Worm (Caenorhabditis elegans) whole organism, early embryonic: ENCODE measurements around the gene C06E2.5.

Source experiments
- B0310.2 ChIP-seq: sonication (generic microtip); optimal IDR thresholded peaks from 2 replicates; lab custom pipeline; 2016; ENCODE audit warnings: mild to moderate bottlenecking, missing genetic modification characterization, missing compliant biosample characterization
- F13C5.2 ChIP-seq: sonication (generic microtip); optimal IDR thresholded peaks from 2 replicates; lab custom pipeline; 2017; ENCODE audit warnings: mild to moderate bottlenecking, missing genetic modification characterization, inconsistent platforms, missing compliant biosample characterization
- aly-1 ChIP-seq: sonication (generic microtip); optimal IDR thresholded peaks from 2 replicates; lab custom pipeline; 2016; ENCODE audit warnings: missing genetic modification characterization, missing compliant biosample characterization
- ama-1 ChIP-seq: fragments of 150-350 bp; optimal IDR thresholded peaks from 2 replicates; lab custom pipeline; 2014
- ceh-13 ChIP-seq: fragments of 200-800 bp; sonication (Bioruptor generic); optimal IDR thresholded peaks from 2 replicates; lab custom pipeline; 2018; ENCODE audit warnings: mild to moderate bottlenecking, missing genetic modification characterization, missing compliant biosample characterization
- ceh-36 ChIP-seq: sonication (generic microtip); optimal IDR thresholded peaks from 2 replicates; lab custom pipeline; 2016; ENCODE audit warnings: missing genetic modification characterization, inconsistent platforms, missing compliant biosample characterization
- ets-7 ChIP-seq: sonication (generic microtip); optimal IDR thresholded peaks from 2 replicates; lab custom pipeline; 2016; ENCODE audit warnings: missing genotype, missing genetic modification characterization, missing compliant biosample characterization
- flt-1 ChIP-seq: fragments of 200-800 bp; sonication (Bioruptor generic); IDR thresholded peaks from 2 replicates; pipeline ENCODE4 v1.3.6; 2022; ENCODE audit warnings: missing genetic modification characterization, missing compliant biosample characterization
- hmbx-1 ChIP-seq: sonication (generic microtip); optimal IDR thresholded peaks from 2 replicates; lab custom pipeline; 2016; ENCODE audit warnings: mild to moderate bottlenecking, missing genetic modification characterization, missing compliant biosample characterization
- hmg-4 ChIP-seq: fragments of 200-800 bp; sonication (Bioruptor generic); optimal IDR thresholded peaks from 2 replicates; lab custom pipeline; 2018; ENCODE audit warnings: mild to moderate bottlenecking, missing genetic modification characterization, missing compliant biosample characterization
- hnd-1 ChIP-seq: sonication (generic microtip); optimal IDR thresholded peaks from 2 replicates; lab custom pipeline; 2016; ENCODE audit warnings: missing genetic modification characterization, missing compliant biosample characterization
- pes-1 ChIP-seq: fragments of 200-800 bp; sonication (Bioruptor generic); IDR thresholded peaks from 2 replicates; pipeline ENCODE4 v1.3.6; 2022; ENCODE audit warnings: missing genetic modification reagents, missing genetic modification characterization, missing compliant biosample characterization
- scrt-1 ChIP-seq: fragments of 200-800 bp; sonication (Bioruptor generic); IDR thresholded peaks from 2 replicates; pipeline ENCODE4 v1.3.6; 2022; ENCODE audit warnings: missing genetic modification characterization, missing compliant biosample characterization
- sea-1 ChIP-seq: fragments of 200-800 bp; sonication (Bioruptor generic); conservative IDR thresholded peaks from 2 replicates; pipeline ENCODE4 v1.3.6; 2022; ENCODE audit warnings: missing genetic modification characterization, missing compliant biosample characterization
- tbx-11 ChIP-seq: fragments of 200-800 bp; sonication (Bioruptor generic); IDR thresholded peaks from 2 replicates; pipeline ENCODE4 v1.3.6; 2022; ENCODE audit warnings: missing genetic modification characterization, missing compliant biosample characterization
- tbx-37 ChIP-seq: fragments of 200-800 bp; sonication (Bioruptor generic); conservative IDR thresholded peaks from 2 replicates; pipeline ENCODE4 v1.3.6; 2022; ENCODE audit warnings: missing genetic modification reagents, missing genetic modification characterization, missing compliant biosample characterization
- tra-4 ChIP-seq: sonication (generic microtip); optimal IDR thresholded peaks from 2 replicates; lab custom pipeline; 2017; ENCODE audit warnings: missing genetic modification characterization, missing compliant biosample characterization

Gene C06E2.5

ce11 chrX:8859538-8859937, 1.8 kb upstream of the C06E2.5 start:
- TF ChIP-seq ceh-36 (tag; lab: Kevin White, UChicago) (no peak), flt-1 (GFP tag; lab: Robert Waterston, UW) (no peak), ets-7 (tag; lab: Kevin White, UChicago) (no peak), hmg-4 (GFP tag; lab: Kevin White, UChicago) (no peak), F13C5.2 (tag; lab: Kevin White, UChicago) (no peak), sea-1 (GFP tag; lab: Robert Waterston, UW) (no peak), pes-1 (GFP tag; lab: Robert Waterston, UW) (no peak), hmbx-1 (tag; lab: Kevin White, UChicago) (no peak), B0310.2 (no peak), tra-4 (tag; lab: Kevin White, UChicago) (no peak), scrt-1 (no peak), ama-1 (lab: Kevin White, UChicago) (no peak)

- no peak for TF ChIP-seq hmg-4 (GFP tag; lab: Kevin White, UChicago)
Measured at ce11 chrX:8854409-8854808, 3.3 kb downstream of the C06E2.5 start.

ce11 chrX:8853524-8853923, 4.2 kb downstream of the C06E2.5 start, which contains the start of gene sprp-4:
Gene sprp-4, minus strand, starts transcription at chrX:8853624.
- TF ChIP-seq tra-4 (tag; lab: Kevin White, UChicago): no peak
- no peak for TF ChIP-seq scrt-1
- no peak for TF ChIP-seq B0310.2
- no peak for TF ChIP-seq F13C5.2 (tag; lab: Kevin White, UChicago)
- no peak for TF ChIP-seq aly-1 (tag; lab: Kevin White, UChicago)
- TF ChIP-seq ets-7 (tag; lab: Kevin White, UChicago): no peak
- no peak for TF ChIP-seq pes-1 (GFP tag; lab: Robert Waterston, UW)
- TF ChIP-seq ceh-13 (GFP tag; lab: Kevin White, UChicago): no peak
- TF ChIP-seq hnd-1 (tag; lab: Kevin White, UChicago): no peak
- TF ChIP-seq ceh-36 (tag; lab: Kevin White, UChicago): no peak
- no peak for TF ChIP-seq hmbx-1 (tag; lab: Kevin White, UChicago)
- TF ChIP-seq flt-1 (GFP tag; lab: Robert Waterston, UW): no peak
- no peak for TF ChIP-seq sea-1 (GFP tag; lab: Robert Waterston, UW)
- no peak for TF ChIP-seq tbx-37 (GFP tag; lab: Robert Waterston, UW)
- TF ChIP-seq hmg-4 (GFP tag; lab: Kevin White, UChicago): no peak
- TF ChIP-seq ama-1 (lab: Kevin White, UChicago): no peak
- no peak for TF ChIP-seq tbx-11 (GFP tag; lab: Robert Waterston, UW)

- TF ChIP-seq sea-1 (GFP tag; lab: Robert Waterston, UW) (no peak), tra-4 (tag; lab: Kevin White, UChicago) (no peak), pes-1 (GFP tag; lab: Robert Waterston, UW) (no peak), hmbx-1 (tag; lab: Kevin White, UChicago) (no peak), flt-1 (GFP tag; lab: Robert Waterston, UW) (no peak), hmg-4 (GFP tag; lab: Kevin White, UChicago) (no peak), ceh-13 (GFP tag; lab: Kevin White, UChicago) (no peak), F13C5.2 (tag; lab: Kevin White, UChicago) (no peak), ceh-36 (tag; lab: Kevin White, UChicago) (no peak), aly-1 (tag; lab: Kevin White, UChicago) (no peak), B0310.2 (no peak), ama-1 (lab: Kevin White, UChicago) (no peak), tbx-37 (GFP tag; lab: Robert Waterston, UW) (no peak), hnd-1 (tag; lab: Kevin White, UChicago) (no peak), scrt-1 (no peak)
Measured at ce11 chrX:8846447-8847237, 11.1 kb downstream of the C06E2.5 start, which contains the start of gene C28G1.10. Gene C28G1.10, plus strand, starts transcription at chrX:8847122.

- TF ChIP-seq F13C5.2 (tag; lab: Kevin White, UChicago) (no peak), ceh-13 (GFP tag; lab: Kevin White, UChicago) (no peak)
Measured at ce11 chrX:8843988-8844387, 13.8 kb downstream of the C06E2.5 start, which contains the start of gene ubc-23. Gene ubc-23, plus strand, starts transcription at chrX:8844288.

- TF ChIP-seq F13C5.2 (tag; lab: Kevin White, UChicago): no peak
- no peak for TF ChIP-seq hnd-1 (tag; lab: Kevin White, UChicago)
- no peak for TF ChIP-seq tbx-37 (GFP tag; lab: Robert Waterston, UW)
- TF ChIP-seq flt-1 (GFP tag; lab: Robert Waterston, UW): no peak
- TF ChIP-seq ceh-13 (GFP tag; lab: Kevin White, UChicago): no peak
- no peak for TF ChIP-seq ama-1 (lab: Kevin White, UChicago)
- no peak for TF ChIP-seq scrt-1
- TF ChIP-seq tra-4 (tag; lab: Kevin White, UChicago): no peak
- no peak for TF ChIP-seq hmg-4 (GFP tag; lab: Kevin White, UChicago)
- TF ChIP-seq aly-1 (tag; lab: Kevin White, UChicago): no peak
Measured at ce11 chrX:8838176-8838575, 19.6 kb downstream of the C06E2.5 start.

ce11 chrX:8835887-8836348, 21.8 kb downstream of the C06E2.5 start, which contains the start of gene C28G1.2:
Gene C28G1.2, plus strand, starts transcription at chrX:8836016.
- TF ChIP-seq F13C5.2 (tag; lab: Kevin White, UChicago): peak; percentile 98
- TF ChIP-seq scrt-1: peak; percentile 99
- peak; percentile 99 for TF ChIP-seq hmg-4 (GFP tag; lab: Kevin White, UChicago)
- TF ChIP-seq flt-1 (GFP tag; lab: Robert Waterston, UW): peak; percentile 98
- peak; percentile 93 for TF ChIP-seq aly-1 (tag; lab: Kevin White, UChicago)
- TF ChIP-seq hmbx-1 (tag; lab: Kevin White, UChicago): peak; percentile 86
- peak; percentile 95 for TF ChIP-seq tbx-11 (GFP tag; lab: Robert Waterston, UW)
- peak; percentile 97 for TF ChIP-seq pes-1 (GFP tag; lab: Robert Waterston, UW)
- TF ChIP-seq sea-1 (GFP tag; lab: Robert Waterston, UW): peak; percentile 98
- peak; percentile 99 for TF ChIP-seq tbx-37 (GFP tag; lab: Robert Waterston, UW)
- TF ChIP-seq ets-7 (tag; lab: Kevin White, UChicago): peak; percentile 89
- TF ChIP-seq ceh-13 (GFP tag; lab: Kevin White, UChicago): peak; percentile 96
- TF ChIP-seq ama-1 (lab: Kevin White, UChicago): no peak
- peak; percentile 96 for TF ChIP-seq B0310.2
- TF ChIP-seq tra-4 (tag; lab: Kevin White, UChicago): peak; percentile 95
- peak; percentile 96 for TF ChIP-seq ceh-36 (tag; lab: Kevin White, UChicago)
- peak; percentile 94 for TF ChIP-seq hnd-1 (tag; lab: Kevin White, UChicago)
